Fruit fly (Drosophila melanogaster) whole organism, embryonic: ENCODE data around the gene CG31041.

ENCODE experiments used
- CG12219 ChIP-seq: fragments of 200-800 bp; sonication (Bioruptor generic); optimal IDR thresholded peaks from 3 replicates; lab custom pipeline; 2018; ENCODE audit warnings: missing biosample characterization, mild to moderate bottlenecking, missing genetic modification characterization
- CG12299 ChIP-seq: fragments of 200-800 bp; sonication (Bioruptor generic); optimal IDR thresholded peaks from 2 replicates; lab custom pipeline; 2018; ENCODE audit warnings: missing biosample characterization, mild to moderate bottlenecking, missing genetic modification characterization
- CG13296 ChIP-seq: fragments of 200-800 bp; sonication (Bioruptor generic); optimal IDR thresholded peaks from 3 replicates; lab custom pipeline; 2018; ENCODE audit warnings: missing biosample characterization, mild to moderate bottlenecking, missing genetic modification characterization
- CG15269 ChIP-seq: fragments of 200-800 bp; sonication (Bioruptor generic); optimal IDR thresholded peaks from 2 replicates; lab custom pipeline; 2018; ENCODE audit warnings: missing biosample characterization, mild to moderate bottlenecking, missing genetic modification characterization, moderate library complexity
- CG15514 ChIP-seq: fragments of 200-800 bp; sonication (Bioruptor generic); optimal IDR thresholded peaks from 3 replicates; lab custom pipeline; 2017; ENCODE audit warnings: missing biosample characterization, missing genetic modification characterization, mild to moderate bottlenecking, moderate library complexity, missing genetic modification reagents
- CG18599 ChIP-seq: fragments of 200-800 bp; sonication (Bioruptor generic); optimal IDR thresholded peaks from 3 replicates; lab custom pipeline; 2017; ENCODE audit warnings: missing biosample characterization, missing genetic modification characterization, mild to moderate bottlenecking, moderate library complexity, missing genetic modification reagents
- CG2678 ChIP-seq: fragments of 200-800 bp; sonication (Bioruptor generic); optimal IDR thresholded peaks from 3 replicates; lab custom pipeline; 2019; ENCODE audit warnings: missing biosample characterization, mild to moderate bottlenecking, missing genetic modification characterization, moderate library complexity
- CG3407 ChIP-seq: fragments of 200-800 bp; sonication (Bioruptor generic); optimal IDR thresholded peaks from 2 replicates; lab custom pipeline; 2018; ENCODE audit warnings: missing biosample characterization, mild to moderate bottlenecking, missing genetic modification characterization
- CG34376 ChIP-seq: fragments of 200-800 bp; sonication (Bioruptor generic); optimal IDR thresholded peaks from 2 replicates; lab custom pipeline; 2018; ENCODE audit warnings: missing biosample characterization, mild to moderate bottlenecking, missing genetic modification characterization
- CG4360 ChIP-seq: fragments of 200-800 bp; sonication (Bioruptor generic); IDR thresholded peaks from 2 replicates; pipeline ENCODE4 v1.3.6; 2022; ENCODE audit warnings: missing biosample characterization, missing genetic modification characterization
- CG4707 ChIP-seq: fragments of 200-800 bp; sonication (Bioruptor generic); optimal IDR thresholded peaks from 2 replicates; lab custom pipeline; 2018; ENCODE audit warnings: missing biosample characterization, mild to moderate bottlenecking, missing genetic modification characterization, moderate library complexity
- CG7839 ChIP-seq: fragments of 200-800 bp; sonication (Bioruptor generic); optimal IDR thresholded peaks from 3 replicates; lab custom pipeline; 2018; ENCODE audit warnings: missing biosample characterization, mild to moderate bottlenecking, missing genetic modification characterization, moderate library complexity
- CG7987 ChIP-seq: fragments of 200-800 bp; sonication (Bioruptor generic); optimal IDR thresholded peaks from 2 replicates; lab custom pipeline; 2018; ENCODE audit warnings: missing biosample characterization, mild to moderate bottlenecking, missing genetic modification characterization, moderate library complexity
- CG8290 ChIP-seq, 3 experiments: fragments of 200-800 bp; sonication (Bioruptor generic); optimal IDR thresholded peaks; 2 replicates each; lab custom pipeline; 2016 to 2019; ENCODE audit warnings: missing biosample characterization in 3 of 3, missing genetic modification characterization in 3 of 3, mild to moderate bottlenecking in 2 of 3, moderate library complexity in 1 of 3
- CG8388 ChIP-seq: fragments of 200-800 bp; sonication (Bioruptor generic); optimal IDR thresholded peaks from 2 replicates; lab custom pipeline; 2019; ENCODE audit warnings: missing biosample characterization, mild to moderate bottlenecking, missing genetic modification characterization, moderate library complexity
- CG8944 ChIP-seq: fragments of 200-800 bp; sonication (Bioruptor generic); optimal IDR thresholded peaks from 3 replicates; lab custom pipeline; 2016; ENCODE audit warnings: missing biosample characterization, missing genetic modification characterization
- CG9215 ChIP-seq: fragments of 200-800 bp; sonication (Bioruptor generic); IDR thresholded peaks from 2 replicates; pipeline ENCODE4 v1.3.6; 2022; ENCODE audit warnings: missing biosample characterization, missing genetic modification characterization
- CG9932 ChIP-seq: fragments of 200-800 bp; sonication (Bioruptor generic); IDR thresholded peaks from 2 replicates; pipeline ENCODE4 v1.3.6; 2022; ENCODE audit warnings: missing biosample characterization, missing genetic modification characterization
- Dbx ChIP-seq: fragments of 200-800 bp; sonication (Bioruptor generic); IDR thresholded peaks from 3 replicates; pipeline ENCODE4 v1.3.6; 2022; ENCODE audit warnings: missing biosample characterization, missing genetic modification characterization
- Fer1 ChIP-seq: fragments of 200-800 bp; sonication (Bioruptor generic); optimal IDR thresholded peaks from 2 replicates; lab custom pipeline; 2017; ENCODE audit warnings: missing biosample characterization, mild to moderate bottlenecking, missing genetic modification characterization
- Fer2 ChIP-seq: fragments of 200-800 bp; sonication (Bioruptor generic); optimal IDR thresholded peaks from 2 replicates; lab custom pipeline; 2018; ENCODE audit warnings: missing biosample characterization, mild to moderate bottlenecking, missing genetic modification characterization, moderate library complexity
- GATAe ChIP-seq: fragments of 200-800 bp; sonication (Bioruptor generic); conservative IDR thresholded peaks from 2 replicates; pipeline ENCODE4 v1.3.6; 2022; ENCODE audit warnings: missing biosample characterization, missing genetic modification characterization
- HHEX ChIP-seq: fragments of 200-800 bp; sonication (Bioruptor generic); optimal IDR thresholded peaks from 3 replicates; lab custom pipeline; 2017; ENCODE audit warnings: missing biosample characterization, mild to moderate bottlenecking, missing genetic modification characterization, missing genetic modification reagents
- Hey ChIP-seq: fragments of 200-800 bp; sonication (Bioruptor generic); optimal IDR thresholded peaks from 3 replicates; lab custom pipeline; 2018; ENCODE audit warnings: missing biosample characterization, mild to moderate bottlenecking, missing genetic modification characterization
- Hr78 ChIP-seq, 2 experiments: fragments of 200-800 bp in 1 of 2; fragments of >200 bp in 1 of 2; sonication (Bioruptor generic) in 1 of 2; optimal IDR thresholded peaks; 2 replicates each; lab custom pipeline; 2017 to 2019; ENCODE audit warnings: missing biosample characterization in 2 of 2, missing genetic modification characterization in 2 of 2, mild to moderate bottlenecking in 1 of 2, moderate library complexity in 1 of 2
- Med ChIP-seq: fragments of 200-800 bp; sonication (Bioruptor generic); peaks from one replicate; lab custom pipeline; 2016; ENCODE audit warnings: missing biosample characterization, missing genetic modification characterization, mild to moderate bottlenecking, inconsistent platforms, moderate library complexity
- Nf-YC ChIP-seq: fragments of 200-800 bp; optimal IDR thresholded peaks from 3 replicates; lab custom pipeline; 2019; ENCODE audit warnings: missing biosample characterization, mild to moderate bottlenecking, missing genetic modification characterization, moderate library complexity
- Rfx ChIP-seq: fragments of 200-800 bp; sonication (Bioruptor generic); IDR thresholded peaks from 2 replicates; pipeline ENCODE4 v1.3.6; 2022; ENCODE audit warnings: missing biosample characterization, missing genetic modification characterization
- Vsx1 ChIP-seq: fragments of 200-800 bp; sonication (Bioruptor generic); optimal IDR thresholded peaks from 2 replicates; lab custom pipeline; 2017; ENCODE audit warnings: missing biosample characterization, mild to moderate bottlenecking, missing genetic modification characterization, missing genetic modification reagents
- Xbp1 ChIP-seq: fragments of 200-800 bp; sonication (Bioruptor generic); optimal IDR thresholded peaks from 3 replicates; lab custom pipeline; 2016; ENCODE audit warnings: missing biosample characterization, mild to moderate bottlenecking, missing genetic modification characterization
- chinmo ChIP-seq: fragments of 200-800 bp; sonication (Bioruptor generic); IDR thresholded peaks from 4 replicates; pipeline ENCODE4 v1.3.6; 2022; ENCODE audit warnings: missing biosample characterization, missing genetic modification characterization; ENCODE audit not compliant: partially characterized antibody
- croc ChIP-seq: fragments of 200-800 bp; sonication (Bioruptor generic); conservative IDR thresholded peaks from 3 replicates; pipeline ENCODE4 v1.3.6; 2022; ENCODE audit warnings: missing biosample characterization, missing genetic modification characterization
- crol ChIP-seq: fragments of 200-800 bp; sonication (Bioruptor generic); IDR thresholded peaks from 2 replicates; pipeline ENCODE4 v1.3.6; 2022; ENCODE audit warnings: missing biosample characterization, missing genetic modification characterization
- disco-r ChIP-seq: fragments of 200-800 bp; sonication (Bioruptor generic); optimal IDR thresholded peaks from 2 replicates; lab custom pipeline; 2016; ENCODE audit warnings: missing biosample characterization, missing genetic modification characterization
- gce ChIP-seq: fragments of 200-800 bp; sonication (Bioruptor generic); IDR thresholded peaks from 3 replicates; pipeline ENCODE4 v1.3.6; 2022; ENCODE audit warnings: missing biosample characterization, missing genetic modification characterization
- grn ChIP-seq: fragments of 200-800 bp; sonication (Bioruptor generic); optimal IDR thresholded peaks from 3 replicates; lab custom pipeline; 2017; ENCODE audit warnings: missing biosample characterization, missing genetic modification characterization
- jumu ChIP-seq: fragments of 200-800 bp; sonication (Bioruptor generic); optimal IDR thresholded peaks from 3 replicates; lab custom pipeline; 2016; ENCODE audit warnings: missing biosample characterization, missing genetic modification characterization
- ken ChIP-seq: fragments of 200-800 bp; sonication (Bioruptor generic); IDR thresholded peaks from 3 replicates; pipeline ENCODE4 v1.3.6; 2022; ENCODE audit warnings: missing biosample characterization, missing genetic modification characterization
- mirr ChIP-seq: fragments of 200-800 bp; sonication (Bioruptor generic); optimal IDR thresholded peaks from 3 replicates; lab custom pipeline; 2018; ENCODE audit warnings: missing biosample characterization, mild to moderate bottlenecking, missing genetic modification characterization
- nerfin-1 ChIP-seq: fragments of 200-800 bp; sonication (Bioruptor generic); optimal IDR thresholded peaks from 3 replicates; lab custom pipeline; 2019; ENCODE audit warnings: missing biosample characterization, mild to moderate bottlenecking, missing genetic modification characterization, moderate library complexity
- odd ChIP-seq: fragments of 200-800 bp; sonication (Bioruptor generic); optimal IDR thresholded peaks from 2 replicates; lab custom pipeline; 2017; ENCODE audit warnings: missing biosample characterization, mild to moderate bottlenecking, missing genetic modification characterization
- sens ChIP-seq: fragments of 200-800 bp; sonication (Bioruptor generic); peaks from one replicate; lab custom pipeline; 2016; ENCODE audit warnings: missing biosample characterization, missing genetic modification characterization
- sima ChIP-seq: fragments of 200-800 bp; sonication (Bioruptor generic); optimal IDR thresholded peaks from 2 replicates; lab custom pipeline; 2016; ENCODE audit warnings: missing biosample characterization, missing genetic modification characterization
- slbo ChIP-seq: fragments of 200-800 bp; sonication (Bioruptor generic); IDR thresholded peaks from 2 replicates; pipeline ENCODE4 v1.3.6; 2022; ENCODE audit warnings: missing biosample characterization, missing genetic modification characterization
- sob ChIP-seq: fragments of 200-800 bp; sonication (Bioruptor generic); IDR thresholded peaks from 2 replicates; pipeline ENCODE4 v1.3.6; 2022; ENCODE audit warnings: missing biosample characterization, missing genetic modification characterization
- ttk ChIP-seq: fragments of 200-800 bp; sonication (Bioruptor generic); IDR thresholded peaks from 2 replicates; pipeline ENCODE4 v2.1.2; 2022; ENCODE audit warnings: missing biosample characterization, missing genetic modification characterization
- vvl ChIP-seq: fragments of 200-800 bp; sonication (Bioruptor generic); IDR thresholded peaks from 2 replicates; pipeline ENCODE4 v1.3.6; 2022; ENCODE audit warnings: missing biosample characterization, missing genetic modification characterization
- wek ChIP-seq: fragments of 200-800 bp; sonication (Bioruptor generic); optimal IDR thresholded peaks from 3 replicates; lab custom pipeline; 2018; ENCODE audit warnings: missing biosample characterization, mild to moderate bottlenecking, missing genetic modification characterization, moderate library complexity

CG31041 gene

DNA sequence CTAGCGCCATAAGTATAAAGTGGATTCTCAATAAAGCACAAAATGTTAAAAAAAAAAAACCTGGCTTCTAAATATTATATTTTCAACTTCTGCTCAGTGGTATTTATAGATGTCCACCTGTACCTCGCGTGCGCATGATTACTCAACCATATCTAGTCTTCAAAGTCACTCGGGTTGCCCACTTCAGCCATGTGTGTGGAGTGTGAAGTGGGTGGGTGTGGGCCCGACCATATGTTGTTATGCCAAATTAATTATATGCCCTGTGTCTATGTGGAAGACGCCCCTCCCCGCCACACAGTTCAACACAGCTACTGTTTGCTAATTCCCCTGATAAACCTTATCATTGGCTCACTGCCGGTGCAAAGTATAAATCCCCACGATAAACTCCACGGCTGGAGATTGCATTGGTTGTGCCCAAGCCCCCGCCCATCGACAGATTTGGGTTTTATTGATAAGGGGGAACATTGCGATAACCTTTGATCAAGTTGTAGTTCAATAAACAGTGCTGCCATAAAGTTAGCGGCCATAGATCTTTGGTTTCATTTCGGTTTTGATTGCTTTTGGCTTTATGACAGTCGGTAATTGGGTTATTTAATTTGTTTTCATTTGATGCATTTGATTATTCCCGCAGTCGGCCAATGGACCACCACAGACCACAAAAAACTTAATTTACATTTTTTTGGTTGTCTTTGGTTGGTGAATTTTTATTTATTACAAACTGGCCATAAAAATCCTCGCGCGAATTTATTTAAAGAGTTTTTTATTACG is 30.2 kb upstream of the CG31041 start (continued):
- peak; percentile 77; the same call in 1 of the 4 replicates for TF ChIP-seq chinmo (GFP tag; lab: Robert Waterston, UW)
- TF ChIP-seq sob (GFP tag; lab: Robert Waterston, UW): 0 out of 2 replicates have a peak, but pooled peaks have one; percentile 27
- peak; percentile 17 for TF ChIP-seq CG18599 (GFP tag; lab: Kevin White, UChicago)
- no peak for TF ChIP-seq ttk (GFP tag; lab: Robert Waterston, UW)
- TF ChIP-seq crol (GFP tag; lab: Robert Waterston, UW): peak; percentile 46
- no peak for TF ChIP-seq croc (GFP tag; lab: Robert Waterston, UW)
- peak; percentile 97 for TF ChIP-seq mirr (GFP tag; lab: Kevin White, UChicago)
- no peak for TF ChIP-seq CG8290 (GFP tag; optimal IDR thresholded peaks at IDR 0.05; lab: Kevin White, UChicago)
- peak in 1 of 2 experiments; percentile 22 for TF ChIP-seq CG8290 (tag; optimal IDR thresholded peaks at IDR 0.05; lab: Kevin White, UChicago)
- peak; percentile 85 for TF ChIP-seq grn
- TF ChIP-seq wek (GFP tag; lab: Kevin White, UChicago): peak; percentile 12
- peak; percentile 16 for TF ChIP-seq HHEX (GFP tag; lab: Kevin White, UChicago)
- peak; percentile 71 for TF ChIP-seq Hey (tag; lab: Kevin White, UChicago)
- no peak for TF ChIP-seq CG8944
- TF ChIP-seq CG7987 (GFP tag; lab: Kevin White, UChicago): peak; percentile 13
- peak; percentile 87 for TF ChIP-seq GATAe (GFP tag; lab: Robert Waterston, UW)
- no peak for TF ChIP-seq jumu
- TF ChIP-seq CG9932 (GFP tag; lab: Robert Waterston, UW): no peak
- no peak for TF ChIP-seq CG12299 (tag; lab: Kevin White, UChicago)
- TF ChIP-seq CG12219 (GFP tag; lab: Kevin White, UChicago): peak; percentile 4
- TF ChIP-seq CG15514 (GFP tag; lab: Kevin White, UChicago): no peak
- TF ChIP-seq CG3407 (GFP tag; lab: Kevin White, UChicago): no peak
- TF ChIP-seq CG9215 (GFP tag; lab: Robert Waterston, UW): no peak
- TF ChIP-seq CG15269 (tag; lab: Kevin White, UChicago): no peak
- no peak for TF ChIP-seq gce (GFP tag; lab: Robert Waterston, UW)
- peak; percentile 26; the same call in 1 of the 2 replicates for TF ChIP-seq slbo (GFP tag; lab: Robert Waterston, UW)
- TF ChIP-seq sens (GFP tag; lab: Kevin White, UChicago): peak; percentile 72
- no peak for TF ChIP-seq vvl
- peak; percentile 12 for TF ChIP-seq CG7839
- TF ChIP-seq disco-r (GFP tag; lab: Kevin White, UChicago): no peak
- 0 out of 3 replicates have a peak, but pooled peaks have one; percentile 20 for TF ChIP-seq Dbx (GFP tag; lab: Robert Waterston, UW)
- peak; percentile 16 for TF ChIP-seq Vsx1 (GFP tag; lab: Kevin White, UChicago)
- peak; percentile 17 for TF ChIP-seq odd (GFP tag; lab: Kevin White, UChicago)
- TF ChIP-seq CG4707 (GFP tag; lab: Kevin White, UChicago): no peak
- no peak for TF ChIP-seq nerfin-1
- TF ChIP-seq Fer2 (tag; lab: Kevin White, UChicago): no peak
- peak; percentile 88 for TF ChIP-seq CG34376 (GFP tag; lab: Kevin White, UChicago)
- no peak for TF ChIP-seq sima (GFP tag; lab: Kevin White, UChicago)
- TF ChIP-seq Rfx (GFP tag; lab: Robert Waterston, UW): 0 out of 2 replicates have a peak, but pooled peaks have one; percentile 10
- peak in 1 of 2 experiments; percentile 92 for TF ChIP-seq Hr78 (GFP tag; optimal IDR thresholded peaks at IDR 0.05; lab: Kevin White, UChicago)
- TF ChIP-seq Xbp1 (GFP tag; lab: Kevin White, UChicago): no peak
- TF ChIP-seq CG2678: peak; percentile 23
- TF ChIP-seq ken (GFP tag; lab: Robert Waterston, UW): no peak
- peak; percentile 51 for TF ChIP-seq CG13296 (GFP tag; lab: Kevin White, UChicago)
- TF ChIP-seq Nf-YC (tag; lab: Kevin White, UChicago): peak; percentile 23
- peak; percentile 74 for TF ChIP-seq Med (GFP tag; lab: Kevin White, UChicago)
- TF ChIP-seq CG4360 (GFP tag; lab: Robert Waterston, UW): no peak
- TF ChIP-seq CG8388 (GFP tag; lab: Kevin White, UChicago): peak; percentile 81
- TF ChIP-seq Fer1 (GFP tag; lab: Kevin White, UChicago): peak; percentile 50
